Worm (Caenorhabditis elegans) whole organism, L3 larva: ENCODE data around the gene grl-17.
A peak's percentile ranks its signal among the peaks of the same experiment; 100 is the strongest.

ENCODE experiments used
- R02D3.7 ChIP-seq: fragments of 150-350 bp; optimal IDR thresholded peaks from 2 replicates; lab custom pipeline; 2014; ENCODE audit warnings: missing biosample characterization, missing genetic modification characterization
- aly-2 ChIP-seq: fragments of 150-350 bp; optimal IDR thresholded peaks from 2 replicates; lab custom pipeline; 2014; ENCODE audit warnings: missing biosample characterization, missing genetic modification characterization
- ama-1 ChIP-seq: fragments of 150-350 bp; optimal IDR thresholded peaks from 2 replicates; lab custom pipeline; 2018
- ceh-16 ChIP-seq: sonication (generic microtip); optimal IDR thresholded peaks from 2 replicates; lab custom pipeline; 2017; ENCODE audit warnings: missing biosample characterization, missing genetic modification characterization
- ceh-28 ChIP-seq: fragments of 150-350 bp; optimal IDR thresholded peaks from 2 replicates; lab custom pipeline; 2014; ENCODE audit warnings: missing biosample characterization, missing genetic modification reagents, missing genetic modification characterization
- ceh-82 ChIP-seq: fragments of 150-350 bp; optimal IDR thresholded peaks from 2 replicates; lab custom pipeline; 2014; ENCODE audit warnings: missing biosample characterization, missing genetic modification characterization
- ceh-9 ChIP-seq: sonication (generic microtip); optimal IDR thresholded peaks from 2 replicates; lab custom pipeline; 2018; ENCODE audit warnings: missing biosample characterization, missing genetic modification characterization
- daf-12 ChIP-seq: fragments of 150-350 bp; optimal IDR thresholded peaks from 2 replicates; lab custom pipeline; 2014; ENCODE audit warnings: missing biosample characterization, missing genetic modification reagents, missing genetic modification characterization
- egl-27 ChIP-seq: sonication (generic microtip); optimal IDR thresholded peaks from 4 replicates; lab custom pipeline; 2017; ENCODE audit warnings: missing biosample characterization, missing genetic modification reagents, missing genetic modification characterization
- egl-5 ChIP-seq: fragments of 150-350 bp; optimal IDR thresholded peaks from 2 replicates; lab custom pipeline; 2017; ENCODE audit warnings: missing biosample characterization, missing genetic modification reagents, missing genetic modification characterization, inconsistent platforms
- elt-1 ChIP-seq: fragments of 150-350 bp; optimal IDR thresholded peaks from 2 replicates; lab custom pipeline; 2014; ENCODE audit warnings: missing biosample characterization, missing genetic modification characterization
- fkh-10 ChIP-seq: sonication (generic microtip); optimal IDR thresholded peaks from 2 replicates; lab custom pipeline; 2017; ENCODE audit warnings: missing biosample characterization, missing genetic modification reagents, missing genetic modification characterization
- fkh-2 ChIP-seq: fragments of 150-350 bp; optimal IDR thresholded peaks from 2 replicates; lab custom pipeline; 2014; ENCODE audit warnings: missing biosample characterization, missing genetic modification reagents, missing genetic modification characterization
- fos-1 ChIP-seq: fragments of 150-350 bp; optimal IDR thresholded peaks from 2 replicates; lab custom pipeline; 2014; ENCODE audit warnings: missing biosample characterization, missing genetic modification characterization
- hmg-11 ChIP-seq: sonication (generic microtip); optimal IDR thresholded peaks from 2 replicates; lab custom pipeline; 2016; ENCODE audit warnings: missing genetic modification characterization, missing compliant biosample characterization
- jun-1 ChIP-seq: fragments of 150-350 bp; optimal IDR thresholded peaks from 2 replicates; lab custom pipeline; 2014; ENCODE audit warnings: missing biosample characterization, missing genetic modification reagents, missing genetic modification characterization
- lin-15B ChIP-seq: fragments of 150-350 bp; optimal IDR thresholded peaks from 2 replicates; lab custom pipeline; 2014; ENCODE audit warnings: missing biosample characterization, missing genetic modification characterization
- lin-39 ChIP-seq: fragments of 150-350 bp; optimal IDR thresholded peaks from 2 replicates; lab custom pipeline; 2018; ENCODE audit warnings: missing biosample characterization, missing genetic modification reagents, missing genetic modification characterization
- lsy-12 ChIP-seq: sonication (generic microtip); optimal IDR thresholded peaks from 2 replicates; lab custom pipeline; 2016; ENCODE audit warnings: mild to moderate bottlenecking, missing genetic modification characterization, missing compliant biosample characterization
- mdl-1 ChIP-seq: fragments of 150-350 bp; optimal IDR thresholded peaks from 2 replicates; lab custom pipeline; 2014; ENCODE audit warnings: missing biosample characterization, missing genetic modification characterization
- mml-1 ChIP-seq: fragments of 150-350 bp; sonication (generic microtip); optimal IDR thresholded peaks from 3 replicates; lab custom pipeline; 2014; ENCODE audit warnings: missing biosample characterization, missing genetic modification characterization
- nfya-1 ChIP-seq: sonication (generic microtip); optimal IDR thresholded peaks from 2 replicates; lab custom pipeline; 2017; ENCODE audit warnings: missing genetic modification characterization, mild to moderate bottlenecking, missing compliant biosample characterization, antibody characterized with exemption, moderate library complexity; ENCODE audit not compliant: insufficient read depth
- nhr-23 ChIP-seq: fragments of 150-350 bp; optimal IDR thresholded peaks from 2 replicates; lab custom pipeline; 2014; ENCODE audit warnings: missing biosample characterization, missing genetic modification reagents, missing genetic modification characterization
- nhr-237 ChIP-seq: fragments of 150-350 bp; optimal IDR thresholded peaks from 2 replicates; lab custom pipeline; 2014; ENCODE audit warnings: missing biosample characterization, missing genetic modification characterization
- nhr-25 ChIP-seq: sonication (generic microtip); optimal IDR thresholded peaks from 2 replicates; lab custom pipeline; 2017; ENCODE audit warnings: missing biosample characterization, missing genetic modification characterization
- nhr-28 ChIP-seq: fragments of 150-350 bp; optimal IDR thresholded peaks from 2 replicates; lab custom pipeline; 2014; ENCODE audit warnings: missing biosample characterization, missing genetic modification characterization
- nhr-43 ChIP-seq: sonication (generic microtip); optimal IDR thresholded peaks from 2 replicates; lab custom pipeline; 2016; ENCODE audit warnings: mild to moderate bottlenecking, missing genetic modification characterization, missing compliant biosample characterization; ENCODE audit not compliant: poor library complexity, severe bottlenecking
- nhr-76 ChIP-seq: fragments of 150-350 bp; sonication (generic microtip); optimal IDR thresholded peaks from 5 replicates; lab custom pipeline; 2014; ENCODE audit warnings: missing biosample characterization, missing genetic modification characterization
- nhr-77 ChIP-seq: fragments of 150-350 bp; optimal IDR thresholded peaks from 2 replicates; lab custom pipeline; 2014; ENCODE audit warnings: missing biosample characterization, missing genetic modification characterization
- pha-4 ChIP-seq: fragments of 150-350 bp; optimal IDR thresholded peaks from 2 replicates; lab custom pipeline; 2014; ENCODE audit warnings: missing biosample characterization, missing genetic modification reagents, missing genetic modification characterization
- snpc-4 ChIP-seq: fragments of 150-350 bp; optimal IDR thresholded peaks from 2 replicates; lab custom pipeline; 2014; ENCODE audit warnings: missing biosample characterization, missing genetic modification characterization
- tbx-2 ChIP-seq: sonication (generic microtip); optimal IDR thresholded peaks from 2 replicates; lab custom pipeline; 2016; ENCODE audit warnings: mild to moderate bottlenecking, missing genetic modification characterization, missing compliant biosample characterization
- unc-39 ChIP-seq: sonication (generic microtip); optimal IDR thresholded peaks from 4 replicates; lab custom pipeline; 2017; ENCODE audit warnings: missing biosample characterization, missing genetic modification characterization
- unc-62 ChIP-seq: fragments of 150-350 bp; sonication (generic microtip); optimal IDR thresholded peaks from 4 replicates; lab custom pipeline; 2014; ENCODE audit warnings: missing biosample characterization, missing genetic modification reagents, missing genetic modification characterization
- ztf-11 ChIP-seq: fragments of 150-350 bp; optimal IDR thresholded peaks from 2 replicates; lab custom pipeline; 2014; ENCODE audit warnings: missing biosample characterization, missing genetic modification characterization
- ztf-4 ChIP-seq: fragments of 150-350 bp; optimal IDR thresholded peaks from 2 replicates; lab custom pipeline; 2014; ENCODE audit warnings: missing biosample characterization, missing genetic modification characterization

grl-17 gene

DNA sequence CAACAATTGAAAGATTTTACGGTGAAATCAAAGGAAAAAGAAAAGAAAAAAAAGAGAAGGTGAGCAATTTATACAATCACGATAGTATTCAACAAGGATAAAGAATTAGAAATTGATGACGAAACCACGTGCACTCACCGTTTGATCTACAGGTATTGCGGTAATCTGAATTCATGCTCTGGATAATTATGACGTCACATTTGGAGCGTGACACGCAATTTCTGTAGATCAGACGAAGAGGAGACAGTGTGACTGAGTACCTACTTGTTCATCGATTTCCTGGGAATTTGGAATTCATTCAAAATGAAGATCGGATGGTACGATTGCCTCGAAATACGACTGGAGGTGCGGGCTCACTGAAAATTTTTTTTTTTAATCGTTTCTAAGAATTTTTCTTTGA, 34.6 kb upstream of the grl-17 start:
- TF ChIP-seq fos-1 (tag; lab: Kevin White, UChicago) (no peak), tbx-2 (no peak), lsy-12 (no peak), nhr-43 (tag; lab: Kevin White, UChicago) (no peak), jun-1 (tag; lab: Kevin White, UChicago) (no peak), nhr-28 (tag; lab: Kevin White, UChicago) (no peak), fkh-2 (tag; lab: Kevin White, UChicago) (no peak)
- TF ChIP-seq, all 47 proteins: peak for 0

DNA sequence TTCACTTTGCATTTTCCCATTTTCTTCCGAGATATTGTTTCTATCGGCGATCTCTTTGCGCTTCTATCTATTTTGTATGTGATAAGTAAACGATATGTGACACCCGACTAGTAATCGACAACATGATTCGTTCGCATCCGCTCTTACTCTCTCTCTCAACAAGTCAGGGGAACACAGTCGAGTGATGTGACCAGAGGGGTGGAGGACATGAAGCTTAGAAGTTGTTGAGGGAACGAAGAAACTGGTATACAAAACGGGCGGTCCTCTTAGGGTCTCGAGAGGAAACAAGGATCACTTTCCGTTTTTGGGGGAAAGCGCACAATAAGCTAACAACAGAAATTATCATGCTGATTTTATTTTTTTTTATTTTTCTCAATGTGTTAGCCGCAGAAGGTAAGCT, 29.3 kb upstream of the grl-17 start, which contains the start of gene F53F4.4:
TSS of gene F53F4.4 (plus strand) at position 301 of the 400 bp plus-strand sequence.
- TF ChIP-seq lin-39 (tag; lab: Kevin White, UChicago) (no peak), unc-39 (tag; lab: Kevin White, UChicago) (no peak), ceh-9 (tag; lab: Kevin White, UChicago) (no peak), mdl-1 (no peak), fos-1 (tag; lab: Kevin White, UChicago) (no peak), elt-1 (tag; lab: Kevin White, UChicago) (no peak), pha-4 (tag; lab: Kevin White, UChicago) (no peak), lsy-12 (no peak), daf-12 (tag; lab: Kevin White, UChicago) (no peak), hmg-11 (tag; lab: Kevin White, UChicago) (no peak), R02D3.7 (tag; lab: Kevin White, UChicago) (no peak), nhr-43 (tag; lab: Kevin White, UChicago) (no peak), ceh-16 (tag; lab: Kevin White, UChicago) (no peak), ztf-4 (no peak), egl-27 (no peak)

DNA sequence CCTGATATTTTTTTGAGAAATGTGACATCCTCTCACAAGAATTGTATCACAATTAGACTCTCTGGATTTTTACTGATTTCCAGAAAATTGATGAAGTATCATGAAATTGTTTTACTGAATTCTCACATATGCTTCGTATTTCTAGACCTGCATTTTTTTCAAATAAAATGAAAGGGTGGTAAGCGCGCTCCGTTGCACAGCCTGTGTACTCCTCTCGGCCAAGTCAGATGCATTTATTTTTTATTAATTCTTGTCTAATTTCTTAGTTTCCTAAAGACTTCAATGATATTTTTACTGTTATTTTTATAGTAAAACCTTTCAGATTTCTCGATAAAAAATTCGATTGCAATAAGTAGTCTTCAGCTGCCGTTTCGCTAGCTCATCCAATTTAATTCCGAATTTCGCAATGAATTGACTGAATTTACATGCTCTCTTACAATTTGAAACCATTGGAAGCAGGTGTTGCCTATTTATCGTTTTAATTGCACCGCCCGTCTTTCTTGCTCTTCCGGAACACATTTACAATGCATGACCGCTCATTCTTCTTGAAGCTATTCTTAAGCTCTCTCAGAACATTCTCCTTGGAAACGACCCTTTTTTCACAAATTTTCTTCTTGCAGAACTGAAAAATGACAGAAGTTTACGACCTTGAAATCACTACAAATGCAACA, 27.9 kb upstream of the grl-17 start, which contains the start of gene tbcb-1:
TSS of gene tbcb-1 (plus strand) at position 621 of the 671 bp plus-strand sequence.
- TF ChIP-seq unc-39 (tag; lab: Kevin White, UChicago) (no peak), lin-15B (tag; lab: Kevin White, UChicago) (peak; percentile 80), pha-4 (tag; lab: Kevin White, UChicago) (peak; percentile 43), snpc-4 (tag; lab: Kevin White, UChicago) (peak; percentile 36), nhr-25 (tag; lab: Kevin White, UChicago) (no peak), nhr-23 (tag; lab: Kevin White, UChicago) (peak; percentile 34), aly-2 (tag; lab: Kevin White, UChicago) (no peak)
- TF ChIP-seq, all 47 proteins: peak for 4

DNA sequence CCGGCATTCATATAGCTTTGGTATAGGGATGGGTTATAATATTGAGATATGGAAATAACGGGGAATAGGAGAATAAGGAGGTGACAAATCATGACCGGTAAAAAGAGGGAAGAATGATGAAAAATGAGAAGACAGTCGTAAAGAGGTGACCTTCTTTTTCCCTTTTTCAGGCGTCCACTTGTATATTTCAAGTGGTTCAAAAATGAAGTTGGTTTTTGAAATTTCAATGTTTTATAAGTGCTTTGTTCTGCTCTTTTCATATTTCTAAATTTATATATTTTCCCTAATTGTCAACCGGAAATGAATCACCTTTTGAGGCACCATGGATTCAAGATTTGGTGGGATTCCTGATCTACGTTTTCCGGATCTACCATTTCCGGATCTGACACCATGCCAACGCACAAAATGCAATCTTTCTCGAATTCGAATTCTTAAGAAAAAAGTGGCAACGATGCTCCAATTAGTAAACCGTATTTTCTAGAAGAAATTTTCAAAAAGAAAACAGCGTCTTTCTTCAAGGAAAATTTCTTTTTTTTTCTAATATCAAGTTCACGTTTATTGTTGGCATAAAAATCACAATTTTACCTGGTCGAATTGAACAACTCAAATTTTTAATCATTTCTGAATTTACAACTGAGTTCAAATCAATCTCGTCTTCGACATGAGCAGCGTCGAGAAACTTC, 25.9 kb upstream of the grl-17 start, which contains the start of the genes F53F4.2 and F53F4.18:
TSS of gene F53F4.2 (minus strand) at position 101 of the 683 bp plus-strand sequence.
TSS of gene F53F4.18 (plus strand) at position 633 of the 683 bp plus-strand sequence.
- TF ChIP-seq nhr-43 (tag; lab: Kevin White, UChicago): no peak
- TF ChIP-seq nhr-28 (tag; lab: Kevin White, UChicago): no peak
- TF ChIP-seq nhr-76 (tag; lab: Kevin White, UChicago): no peak
- no peak for TF ChIP-seq ceh-28 (tag; lab: Kevin White, UChicago)
- TF ChIP-seq nhr-77: no peak
- no peak for TF ChIP-seq mml-1 (tag; lab: Kevin White, UChicago)
- TF ChIP-seq ceh-82 (tag; lab: Kevin White, UChicago): no peak
- no peak for TF ChIP-seq nhr-237 (tag; lab: Kevin White, UChicago)
- TF ChIP-seq snpc-4 (tag; lab: Kevin White, UChicago): no peak
- no peak for TF ChIP-seq egl-5 (tag; lab: Kevin White, UChicago)
- TF ChIP-seq lin-15B (tag; lab: Kevin White, UChicago): no peak
- no peak for TF ChIP-seq ztf-4
- TF ChIP-seq R02D3.7 (tag; lab: Kevin White, UChicago): no peak

DNA sequence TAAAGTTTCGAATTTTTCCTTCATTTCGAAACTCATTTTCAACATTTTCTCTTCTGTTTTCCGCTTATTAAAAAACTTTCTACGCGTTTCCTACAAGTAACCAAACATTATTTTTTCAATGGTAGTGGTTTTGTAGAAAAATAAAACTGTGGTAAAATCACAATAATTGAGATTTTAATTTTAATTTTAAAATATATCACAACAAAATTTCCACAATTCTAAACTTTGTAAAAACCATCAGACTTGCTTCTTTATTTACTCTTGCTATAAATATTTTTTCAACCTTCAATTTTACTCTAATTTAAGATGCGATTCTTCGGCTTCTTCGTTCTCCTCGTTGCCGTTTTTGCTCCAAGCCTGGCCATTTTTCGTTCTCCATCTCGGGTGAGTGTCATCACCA, 24.2 kb upstream of the grl-17 start, which contains the start of gene F53F4.17:
TSS of gene F53F4.17 (plus strand) at position 301 of the 400 bp plus-strand sequence.
- TF ChIP-seq ztf-4 (no peak), lin-15B (tag; lab: Kevin White, UChicago) (no peak), mml-1 (tag; lab: Kevin White, UChicago) (no peak), nhr-237 (tag; lab: Kevin White, UChicago) (no peak), nfya-1 (no peak), lin-39 (tag; lab: Kevin White, UChicago) (no peak), fos-1 (tag; lab: Kevin White, UChicago) (no peak), egl-5 (tag; lab: Kevin White, UChicago) (no peak), unc-39 (tag; lab: Kevin White, UChicago) (no peak), ztf-11 (tag; lab: Kevin White, UChicago) (no peak), unc-62 (GFP tag; lab: Kevin White, UChicago) (no peak), hmg-11 (tag; lab: Kevin White, UChicago) (no peak), fkh-2 (tag; lab: Kevin White, UChicago) (no peak), nhr-76 (tag; lab: Kevin White, UChicago) (no peak), ceh-28 (tag; lab: Kevin White, UChicago) (no peak), fkh-10 (GFP tag; lab: Kevin White, UChicago) (no peak), ama-1 (lab: Kevin White, UChicago) (no peak), pha-4 (tag; lab: Kevin White, UChicago) (no peak), aly-2 (tag; lab: Kevin White, UChicago) (no peak)
